Fruit fly (Drosophila melanogaster) whole organism, prepupa: ENCODE results near the gene Set8.

Source experiments
- Blimp-1 ChIP-seq: fragments of 200-800 bp; sonication (Bioruptor generic); optimal IDR thresholded peaks from 3 replicates; lab custom pipeline; 2017; ENCODE audit warnings: missing biosample characterization, missing genetic modification characterization, mild to moderate bottlenecking, moderate library complexity, missing genetic modification reagents
- CG10669 ChIP-seq: fragments of 200-800 bp; sonication (Bioruptor generic); optimal IDR thresholded peaks from 3 replicates; lab custom pipeline; 2018; ENCODE audit warnings: missing biosample characterization, mild to moderate bottlenecking, missing genetic modification characterization, moderate library complexity
- CG11762 ChIP-seq: fragments of 200-800 bp; sonication (Bioruptor generic); optimal IDR thresholded peaks from 3 replicates; lab custom pipeline; 2016; ENCODE audit warnings: missing biosample characterization, missing genetic modification characterization; ENCODE audit not compliant: insufficient read depth
- CG11902 ChIP-seq: fragments of 200-800 bp; sonication (Bioruptor generic); optimal IDR thresholded peaks from 3 replicates; lab custom pipeline; 2016; ENCODE audit warnings: missing biosample characterization, missing genetic modification characterization
- CG1621 ChIP-seq: fragments of 200-800 bp; sonication (Bioruptor generic); optimal IDR thresholded peaks from 3 replicates; lab custom pipeline; 2018; ENCODE audit warnings: missing biosample characterization, mild to moderate bottlenecking, missing genetic modification characterization
- CG3032 ChIP-seq: fragments of 200-800 bp; optimal IDR thresholded peaks from 2 replicates; lab custom pipeline; 2019; ENCODE audit warnings: missing biosample characterization, mild to moderate bottlenecking, missing genetic modification characterization, moderate library complexity
- CG32006 ChIP-seq: fragments of 200-800 bp; sonication (Bioruptor generic); optimal IDR thresholded peaks from 3 replicates; lab custom pipeline; 2017; ENCODE audit warnings: missing biosample characterization, mild to moderate bottlenecking, missing genetic modification characterization
- CG34406 ChIP-seq: fragments of 200-800 bp; sonication (Bioruptor generic); optimal IDR thresholded peaks from 3 replicates; lab custom pipeline; 2016; ENCODE audit warnings: missing biosample characterization, missing genetic modification characterization
- CG3919 ChIP-seq: fragments of 200-800 bp; sonication (Bioruptor generic); optimal IDR thresholded peaks from 3 replicates; lab custom pipeline; 2016; ENCODE audit warnings: missing biosample characterization, missing genetic modification characterization
- CG4318 ChIP-seq: fragments of 200-800 bp; sonication (Bioruptor generic); optimal IDR thresholded peaks from 3 replicates; lab custom pipeline; 2017; ENCODE audit warnings: missing biosample characterization, mild to moderate bottlenecking, missing genetic modification characterization
- CG6163 ChIP-seq: fragments of 200-800 bp; sonication (Bioruptor generic); IDR thresholded peaks from 3 replicates; pipeline ENCODE4 v1.3.6; 2022; ENCODE audit warnings: missing biosample characterization, missing genetic modification characterization
- CG6792 ChIP-seq: fragments of 200-800 bp; sonication (Bioruptor generic); optimal IDR thresholded peaks from 3 replicates; lab custom pipeline; 2016; ENCODE audit warnings: missing biosample characterization, missing genetic modification characterization
- CG6808 ChIP-seq: fragments of 200-800 bp; sonication (Bioruptor generic); optimal IDR thresholded peaks from 3 replicates; lab custom pipeline; 2017; ENCODE audit warnings: missing biosample characterization, missing genetic modification characterization, mild to moderate bottlenecking, moderate library complexity, missing genetic modification reagents
- CG6854 ChIP-seq: fragments of 200-800 bp; sonication (Bioruptor generic); optimal IDR thresholded peaks from 2 replicates; lab custom pipeline; 2017; ENCODE audit warnings: missing biosample characterization, mild to moderate bottlenecking, missing genetic modification characterization
- CG7368 ChIP-seq: fragments of 200-800 bp; sonication (Bioruptor generic); optimal IDR thresholded peaks from 3 replicates; lab custom pipeline; 2016; ENCODE audit warnings: missing biosample characterization, missing genetic modification characterization
- CG8119 ChIP-seq: fragments of 200-800 bp; sonication (Bioruptor generic); IDR thresholded peaks from 3 replicates; pipeline ENCODE4 v1.3.6; 2022; ENCODE audit warnings: missing biosample characterization, missing genetic modification characterization
- CG8319 ChIP-seq: fragments of 200-800 bp; sonication (Bioruptor generic); optimal IDR thresholded peaks from 3 replicates; lab custom pipeline; 2016; ENCODE audit warnings: missing biosample characterization, missing genetic modification characterization
- CG8632 ChIP-seq: fragments of 200-800 bp; sonication (Bioruptor generic); optimal IDR thresholded peaks from 3 replicates; lab custom pipeline; 2016; ENCODE audit warnings: missing biosample characterization, missing genetic modification characterization
- CG9139 ChIP-seq: fragments of 200-800 bp; sonication (Bioruptor generic); optimal IDR thresholded peaks from 3 replicates; lab custom pipeline; 2017; ENCODE audit warnings: missing biosample characterization, mild to moderate bottlenecking, missing genetic modification characterization
- Eip75B ChIP-seq: fragments of 200-800 bp; sonication (Bioruptor generic); optimal IDR thresholded peaks from 3 replicates; lab custom pipeline; 2016; ENCODE audit warnings: missing biosample characterization, missing genetic modification characterization
- Eip78C ChIP-seq: fragments of 200-800 bp; sonication (Bioruptor generic); peaks from one replicate; lab custom pipeline; 2016; ENCODE audit warnings: missing biosample characterization, missing genetic modification characterization
- Eip93F ChIP-seq: fragments of 200-800 bp; sonication (Bioruptor generic); optimal IDR thresholded peaks from 2 replicates; lab custom pipeline; 2016; ENCODE audit warnings: missing biosample characterization, mild to moderate bottlenecking, missing genetic modification characterization
- Ets21C ChIP-seq: fragments of 200-800 bp; sonication (Bioruptor generic); optimal IDR thresholded peaks from 3 replicates; lab custom pipeline; 2016; ENCODE audit warnings: missing biosample characterization, missing genetic modification characterization
- Hr38 ChIP-seq: sonication (Bioruptor generic); optimal IDR thresholded peaks from 2 replicates; lab custom pipeline; 2016; ENCODE audit warnings: missing biosample characterization, missing genetic modification characterization
- Hr39 ChIP-seq: fragments of 200-800 bp; sonication (Bioruptor generic); optimal IDR thresholded peaks from 2 replicates; lab custom pipeline; 2016; ENCODE audit warnings: missing biosample characterization, missing genetic modification characterization
- Hr4 ChIP-seq: fragments of 200-800 bp; sonication (Bioruptor generic); optimal IDR thresholded peaks from 3 replicates; lab custom pipeline; 2016; ENCODE audit warnings: missing biosample characterization, missing genetic modification characterization
- Lpt ChIP-seq: fragments of 200-800 bp; sonication (Bioruptor generic); optimal IDR thresholded peaks from 3 replicates; lab custom pipeline; 2016; ENCODE audit warnings: missing biosample characterization, missing genetic modification characterization
- Met ChIP-seq: fragments of 200-800 bp; sonication (Bioruptor generic); optimal IDR thresholded peaks from 3 replicates; lab custom pipeline; 2016; ENCODE audit warnings: missing biosample characterization, missing genetic modification characterization
- OdsH ChIP-seq: fragments of 200-800 bp; sonication (Bioruptor generic); optimal IDR thresholded peaks from 3 replicates; lab custom pipeline; 2016; ENCODE audit warnings: missing biosample characterization, missing genetic modification characterization
- Sox102F ChIP-seq: fragments of 200-800 bp; sonication (Bioruptor generic); optimal IDR thresholded peaks from 2 replicates; lab custom pipeline; 2016; ENCODE audit warnings: missing biosample characterization, mild to moderate bottlenecking, missing genetic modification characterization
- Sox14 ChIP-seq: fragments of 200-800 bp; sonication (Bioruptor generic); optimal IDR thresholded peaks from 3 replicates; lab custom pipeline; 2016; ENCODE audit warnings: missing biosample characterization, missing genetic modification characterization
- achi ChIP-seq: fragments of 200-800 bp; sonication (Bioruptor generic); optimal IDR thresholded peaks from 3 replicates; lab custom pipeline; 2016; ENCODE audit warnings: missing biosample characterization, missing genetic modification characterization
- acj6 ChIP-seq: fragments of 200-800 bp; sonication (Bioruptor generic); optimal IDR thresholded peaks from 3 replicates; lab custom pipeline; 2016; ENCODE audit warnings: missing biosample characterization, missing genetic modification characterization
- cyc ChIP-seq: fragments of 200-800 bp; sonication (Bioruptor generic); optimal IDR thresholded peaks from 3 replicates; lab custom pipeline; 2016; ENCODE audit warnings: missing biosample characterization, missing genetic modification characterization
- dsx ChIP-seq: fragments of 200-800 bp; optimal IDR thresholded peaks from 3 replicates; lab custom pipeline; 2019; ENCODE audit warnings: missing biosample characterization, mild to moderate bottlenecking, missing genetic modification characterization, moderate library complexity; ENCODE audit not compliant: poor library complexity, severe bottlenecking
- eg ChIP-seq: fragments of 200-800 bp; sonication (Bioruptor generic); IDR thresholded peaks from 3 replicates; pipeline ENCODE4 v1.3.6; 2022; ENCODE audit warnings: missing biosample characterization, missing genetic modification characterization
- esn ChIP-seq: fragments of 200-800 bp; sonication (Bioruptor generic); optimal IDR thresholded peaks from 2 replicates; lab custom pipeline; 2016; ENCODE audit warnings: missing biosample characterization, mild to moderate bottlenecking, missing genetic modification characterization, moderate library complexity
- fkh ChIP-seq: fragments of 200-800 bp; sonication (Bioruptor generic); optimal IDR thresholded peaks from 3 replicates; lab custom pipeline; 2017; ENCODE audit warnings: missing biosample characterization, mild to moderate bottlenecking, missing genetic modification characterization, moderate library complexity
- lz ChIP-seq: fragments of 200-800 bp; sonication (Bioruptor generic); optimal IDR thresholded peaks from 3 replicates; lab custom pipeline; 2016; ENCODE audit warnings: missing biosample characterization, missing genetic modification characterization
- net ChIP-seq: fragments of 200-800 bp; sonication (Bioruptor generic); optimal IDR thresholded peaks from 3 replicates; lab custom pipeline; 2016; ENCODE audit warnings: missing biosample characterization, missing genetic modification characterization
- pdm3 ChIP-seq: fragments of 200-800 bp; sonication (Bioruptor generic); optimal IDR thresholded peaks from 3 replicates; lab custom pipeline; 2016; ENCODE audit warnings: missing biosample characterization, missing genetic modification characterization
- salr ChIP-seq, 2 experiments: fragments of 200-800 bp; sonication (Bioruptor generic); optimal IDR thresholded peaks; 3 replicates each; lab custom pipeline; 2016 to 2018; ENCODE audit warnings: missing biosample characterization in 2 of 2, missing genetic modification characterization in 2 of 2, mild to moderate bottlenecking in 1 of 2
- topi ChIP-seq: fragments of 200-800 bp; sonication (Bioruptor generic); optimal IDR thresholded peaks from 3 replicates; lab custom pipeline; 2016; ENCODE audit warnings: missing biosample characterization, missing genetic modification characterization
- vri ChIP-seq: fragments of 200-800 bp; sonication (Bioruptor generic); optimal IDR thresholded peaks from 3 replicates; lab custom pipeline; 2016; ENCODE audit warnings: missing biosample characterization, mild to moderate bottlenecking, missing genetic modification characterization

Gene Set8

dm6 chr3R:14286320-14287190, 29.3 kb upstream of the Set8 start, which contains the start of gene trx (continued):
- TF ChIP-seq OdsH (GFP tag; lab: Kevin White, UChicago) (no peak), cyc (GFP tag; lab: Kevin White, UChicago) (no peak), lz (GFP tag; lab: Kevin White, UChicago) (no peak), Sox14 (GFP tag; lab: Kevin White, UChicago) (peak; percentile 22), CG6163 (no peak), dsx (peak; percentile 37), CG6792 (GFP tag; lab: Kevin White, UChicago) (no peak), achi (GFP tag; lab: Kevin White, UChicago) (no peak), Ets21C (GFP tag; lab: Kevin White, UChicago) (no peak), CG6854 (peak; percentile 60), Hr38 (GFP tag; lab: Kevin White, UChicago) (no peak), esn (GFP tag; lab: Kevin White, UChicago) (peak; percentile 34), Eip93F (GFP tag; lab: Kevin White, UChicago) (no peak), Lpt (GFP tag; lab: Kevin White, UChicago) (no peak), CG3919 (peak; percentile 1)

- TF ChIP-seq Eip78C (GFP tag; lab: Kevin White, UChicago) (no peak), CG8119 (GFP tag; lab: Robert Waterston, UW) (no peak), CG7368 (no peak), CG1621 (tag; lab: Kevin White, UChicago) (no peak), pdm3 (GFP tag; lab: Kevin White, UChicago) (no peak), CG8319 (no peak), lz (GFP tag; lab: Kevin White, UChicago) (no peak), Blimp-1 (no peak), CG34406 (no peak)
Observed at dm6 chr3R:14287980-14288379, 27.9 kb upstream of the Set8 start.

dm6 chr3R:14288669-14289383, 27.0 kb upstream of the Set8 start, which contains the start of gene red:
Gene red (plus strand): TSS chr3R:14289071.
- TF ChIP-seq fkh (peak; percentile 79), lz (GFP tag; lab: Kevin White, UChicago) (no peak), CG8632 (GFP tag; lab: Kevin White, UChicago) (no peak), CG1621 (tag; lab: Kevin White, UChicago) (no peak), pdm3 (GFP tag; lab: Kevin White, UChicago) (peak; percentile 10), Sox102F (GFP tag; lab: Kevin White, UChicago) (peak; percentile 25), Sox14 (GFP tag; lab: Kevin White, UChicago) (no peak), CG3032 (tag; lab: Kevin White, UChicago) (no peak), CG32006 (GFP tag; lab: Kevin White, UChicago) (peak; percentile 69), CG7368 (no peak), Hr39 (no peak), OdsH (GFP tag; lab: Kevin White, UChicago) (peak; percentile 15), Met (peak; percentile 9), Eip75B (GFP tag; lab: Kevin White, UChicago) (peak; percentile 20), CG8319 (no peak), CG11762 (GFP tag; lab: Kevin White, UChicago) (no peak), net (GFP tag; lab: Kevin White, UChicago) (peak; percentile 3), CG9139 (GFP tag; lab: Kevin White, UChicago) (peak; percentile 41), topi (GFP tag; lab: Kevin White, UChicago) (no peak), Ets21C (GFP tag; lab: Kevin White, UChicago) (no peak), CG4318 (GFP tag; lab: Kevin White, UChicago) (peak; percentile 16), Hr38 (GFP tag; lab: Kevin White, UChicago) (no peak), CG11902 (GFP tag; lab: Kevin White, UChicago) (no peak), CG6854 (peak; percentile 64), CG6808 (GFP tag; lab: Kevin White, UChicago) (peak; percentile 0), Hr4 (GFP tag; lab: Kevin White, UChicago) (peak; percentile 69), salr (GFP tag; optimal IDR thresholded peaks at IDR 0.05; lab: Kevin White, UChicago) (no peak), vri (GFP tag; lab: Kevin White, UChicago) (peak; percentile 66), cyc (GFP tag; lab: Kevin White, UChicago) (no peak), eg (GFP tag; lab: Robert Waterston, UW) (peak; percentile 66), CG10669 (GFP tag; lab: Kevin White, UChicago) (no peak), CG3919 (no peak), acj6 (GFP tag; lab: Kevin White, UChicago) (peak; percentile 44)
